Worm (Caenorhabditis elegans) whole organism, L1 larva: Measurements from ENCODE around the gene hum-6.

Source experiments
- C04F5.9 ChIP-seq: sonication (generic microtip); optimal IDR thresholded peaks from 2 replicates; lab custom pipeline; 2016; ENCODE audit warnings: missing genetic modification characterization, missing compliant biosample characterization
- ama-1 ChIP-seq: fragments of 150-350 bp; optimal IDR thresholded peaks from 2 replicates; lab custom pipeline; 2014
- blmp-1 ChIP-seq: fragments of 150-350 bp; optimal IDR thresholded peaks from 2 replicates; lab custom pipeline; 2014; ENCODE audit warnings: missing biosample characterization, missing genetic modification characterization
- ceh-63 ChIP-seq: fragments of 200-800 bp; sonication (Bioruptor generic); optimal IDR thresholded peaks from 2 replicates; lab custom pipeline; 2018; ENCODE audit warnings: mild to moderate bottlenecking, missing genetic modification characterization, missing compliant biosample characterization
- ceh-8 ChIP-seq: fragments of 200-800 bp; sonication (Bioruptor generic); optimal IDR thresholded peaks from 2 replicates; lab custom pipeline; 2018; ENCODE audit warnings: mild to moderate bottlenecking, missing genetic modification characterization, moderate library complexity, missing compliant biosample characterization
- ceh-82 ChIP-seq, 3 experiments: fragments of 150-350 bp in 1 of 3; sonication (generic microtip) in 2 of 3; optimal IDR thresholded peaks; 2 replicates each; lab custom pipeline; 2014 to 2017; ENCODE audit warnings: missing biosample characterization in 3 of 3, missing genetic modification characterization in 3 of 3
- ceh-88 ChIP-seq: fragments of 200-800 bp; sonication (Bioruptor generic); IDR thresholded peaks from 2 replicates; pipeline ENCODE4 v1.3.6; 2022; ENCODE audit warnings: missing genetic modification characterization, missing compliant biosample characterization
- ceh-90 ChIP-seq: sonication (generic microtip); optimal IDR thresholded peaks from 2 replicates; lab custom pipeline; 2016; ENCODE audit warnings: missing genetic modification characterization, missing compliant biosample characterization
- ces-1 ChIP-seq: fragments of 150-350 bp; optimal IDR thresholded peaks from 2 replicates; lab custom pipeline; 2014; ENCODE audit warnings: missing biosample characterization, missing genetic modification reagents, missing genetic modification characterization
- efl-1 ChIP-seq, 4 experiments: fragments of 150-350 bp; optimal IDR thresholded peaks in 3 of 4; peaks in 1 of 4; 1 replicate in 1 of 4; 2 replicates in 3 of 4; lab custom pipeline; 2014; ENCODE audit warnings: missing biosample characterization in 2 of 4, missing genetic modification characterization in 2 of 4, missing genetic modification reagents in 2 of 4
- elt-3 ChIP-seq, 6 experiments: fragments of 150-350 bp in 1 of 6; sonication (generic microtip); optimal IDR thresholded peaks; 2 replicates each; lab custom pipeline; 2017 to 2018; ENCODE audit warnings: missing biosample characterization in 6 of 6, missing genetic modification characterization in 6 of 6, inconsistent platforms in 1 of 6
- ets-5 ChIP-seq: fragments of 200-800 bp; sonication (Bioruptor generic); IDR thresholded peaks from 2 replicates; pipeline ENCODE4 v1.3.6; 2022; ENCODE audit warnings: missing genetic modification characterization, missing compliant biosample characterization
- fkh-10 ChIP-seq: sonication (generic microtip); optimal IDR thresholded peaks from 2 replicates; lab custom pipeline; 2017; ENCODE audit warnings: missing biosample characterization, missing genetic modification reagents, missing genetic modification characterization
- fkh-4 ChIP-seq: sonication (generic microtip); optimal IDR thresholded peaks from 2 replicates; lab custom pipeline; 2016; ENCODE audit warnings: missing compliant biosample characterization, missing genetic modification characterization, borderline replicate concordance
- fos-1 ChIP-seq: fragments of 150-350 bp; optimal IDR thresholded peaks from 2 replicates; lab custom pipeline; 2014; ENCODE audit warnings: missing biosample characterization, missing genetic modification characterization
- grh-1 ChIP-seq: fragments of 200-800 bp; sonication (Bioruptor generic); IDR thresholded peaks from 2 replicates; pipeline ENCODE4 v1.3.6; 2022; ENCODE audit warnings: missing genetic modification reagents, missing genetic modification characterization, missing compliant biosample characterization
- hlh-17 ChIP-seq: fragments of 200-800 bp; sonication (Bioruptor generic); optimal IDR thresholded peaks from 2 replicates; lab custom pipeline; 2018; ENCODE audit warnings: missing genetic modification characterization, mild to moderate bottlenecking, missing compliant biosample characterization, moderate library complexity, borderline replicate concordance
- hlh-4 ChIP-seq: sonication (generic microtip); optimal IDR thresholded peaks from 2 replicates; lab custom pipeline; 2016; ENCODE audit warnings: mild to moderate bottlenecking, missing genetic modification characterization, missing compliant biosample characterization
- hpl-2 ChIP-seq: fragments of 150-350 bp; optimal IDR thresholded peaks from 2 replicates; lab custom pipeline; 2014; ENCODE audit warnings: missing biosample characterization, missing genetic modification reagents, missing genetic modification characterization
- irx-1 ChIP-seq: sonication (generic microtip); optimal IDR thresholded peaks from 2 replicates; lab custom pipeline; 2016; ENCODE audit warnings: missing genetic modification characterization, missing compliant biosample characterization
- isw-1 ChIP-seq: fragments of 200-800 bp; sonication (Bioruptor generic); IDR thresholded peaks from 2 replicates; pipeline ENCODE4 v1.3.6; 2022; ENCODE audit warnings: missing genetic modification characterization, missing compliant biosample characterization
- lin-14 ChIP-seq: fragments of 200-800 bp; sonication (Bioruptor generic); optimal IDR thresholded peaks from 2 replicates; lab custom pipeline; 2018; ENCODE audit warnings: mild to moderate bottlenecking, missing genetic modification characterization, moderate library complexity, missing compliant biosample characterization
- lin-15B ChIP-seq: fragments of 150-350 bp; sonication (generic microtip); optimal IDR thresholded peaks from 3 replicates; lab custom pipeline; 2014; ENCODE audit warnings: missing biosample characterization, missing genetic modification characterization
- lir-3 ChIP-seq: sonication (generic microtip); optimal IDR thresholded peaks from 2 replicates; lab custom pipeline; 2016; ENCODE audit warnings: mild to moderate bottlenecking, missing genetic modification characterization, moderate library complexity, missing compliant biosample characterization; ENCODE audit not compliant: poor library complexity
- mab-9 ChIP-seq: fragments of 200-800 bp; sonication (Bioruptor generic); IDR thresholded peaks from 2 replicates; pipeline ENCODE4 v1.3.6; 2022; ENCODE audit warnings: missing genetic modification reagents, missing genetic modification characterization, missing compliant biosample characterization
- mdl-1 ChIP-seq, 2 experiments: fragments of 150-350 bp; optimal IDR thresholded peaks; 2 replicates each; lab custom pipeline; 2014 to 2017; ENCODE audit warnings: missing biosample characterization in 2 of 2, missing genetic modification characterization in 2 of 2, inconsistent platforms in 1 of 2
- mef-2 ChIP-seq: fragments of 150-350 bp; optimal IDR thresholded peaks from 2 replicates; lab custom pipeline; 2014; ENCODE audit warnings: missing biosample characterization, missing genetic modification characterization
- mep-1 ChIP-seq: fragments of 150-350 bp; optimal IDR thresholded peaks from 2 replicates; lab custom pipeline; 2014; ENCODE audit warnings: missing biosample characterization, missing genetic modification characterization
- nhr-12 ChIP-seq: sonication (generic microtip); optimal IDR thresholded peaks from 2 replicates; lab custom pipeline; 2017; ENCODE audit warnings: missing biosample characterization, missing genetic modification characterization
- nhr-237 ChIP-seq: fragments of 150-350 bp; optimal IDR thresholded peaks from 2 replicates; lab custom pipeline; 2014; ENCODE audit warnings: missing biosample characterization, missing genetic modification characterization
- nhr-71 ChIP-seq: sonication (generic microtip); optimal IDR thresholded peaks from 2 replicates; lab custom pipeline; 2016; ENCODE audit warnings: mild to moderate bottlenecking, missing genetic modification characterization, moderate library complexity, missing compliant biosample characterization
- nhr-76 ChIP-seq: sonication (generic microtip); optimal IDR thresholded peaks from 2 replicates; lab custom pipeline; 2017; ENCODE audit warnings: missing biosample characterization, missing genetic modification characterization
- nhr-84 ChIP-seq: sonication (generic microtip); optimal IDR thresholded peaks from 2 replicates; lab custom pipeline; 2017; ENCODE audit warnings: missing biosample characterization, missing genetic modification characterization
- nhr-85 ChIP-seq: sonication (generic microtip); peaks from one replicate; lab custom pipeline; 2016; ENCODE audit warnings: missing genetic modification characterization, inconsistent platforms, missing compliant biosample characterization
- nhr-90 ChIP-seq: sonication (generic microtip); optimal IDR thresholded peaks from 2 replicates; lab custom pipeline; 2016; ENCODE audit warnings: mild to moderate bottlenecking, missing genetic modification characterization, missing compliant biosample characterization; ENCODE audit not compliant: poor library complexity
- pag-3 ChIP-seq: sonication (generic microtip); optimal IDR thresholded peaks from 2 replicates; lab custom pipeline; 2017; ENCODE audit warnings: missing genetic modification characterization, mild to moderate bottlenecking, missing compliant biosample characterization, antibody characterized with exemption, borderline replicate concordance; ENCODE audit not compliant: insufficient read depth
- pax-3 ChIP-seq: fragments of 200-800 bp; sonication (Bioruptor generic); optimal IDR thresholded peaks from 2 replicates; lab custom pipeline; 2018; ENCODE audit warnings: mild to moderate bottlenecking, missing genetic modification characterization, moderate library complexity, missing compliant biosample characterization
- snu-23 ChIP-seq: sonication (generic microtip); optimal IDR thresholded peaks from 2 replicates; lab custom pipeline; 2016; ENCODE audit warnings: missing genetic modification characterization, missing compliant biosample characterization
- sox-4 ChIP-seq: sonication (generic microtip); optimal IDR thresholded peaks from 2 replicates; lab custom pipeline; 2016; ENCODE audit warnings: missing genetic modification characterization, missing compliant biosample characterization
- swsn-7 ChIP-seq: sonication (generic microtip); optimal IDR thresholded peaks from 2 replicates; lab custom pipeline; 2016; ENCODE audit warnings: missing genetic modification characterization, missing compliant biosample characterization
- unc-130 ChIP-seq: fragments of 150-350 bp; optimal IDR thresholded peaks from 2 replicates; lab custom pipeline; 2017; ENCODE audit warnings: missing biosample characterization, missing genetic modification characterization, inconsistent platforms
- unc-86 ChIP-seq: sonication (generic microtip); optimal IDR thresholded peaks from 2 replicates; lab custom pipeline; 2016; ENCODE audit warnings: missing genetic modification characterization, missing compliant biosample characterization
- unc-98 ChIP-seq: fragments of 200-800 bp; sonication (Bioruptor generic); IDR thresholded peaks from 2 replicates; pipeline ENCODE4 v1.3.6; 2022; ENCODE audit warnings: missing genetic modification characterization, missing compliant biosample characterization
- vab-15 ChIP-seq: sonication (generic microtip); optimal IDR thresholded peaks from 2 replicates; lab custom pipeline; 2017; ENCODE audit warnings: missing genotype, mild to moderate bottlenecking, missing genetic modification characterization, missing compliant biosample characterization
- xbp-1 ChIP-seq: sonication (generic microtip); optimal IDR thresholded peaks from 2 replicates; lab custom pipeline; 2016; ENCODE audit warnings: missing genetic modification characterization, missing compliant biosample characterization
- zag-1 ChIP-seq: fragments of 150-350 bp; optimal IDR thresholded peaks from 2 replicates; lab custom pipeline; 2014; ENCODE audit warnings: missing biosample characterization, missing genetic modification characterization
- zip-4 ChIP-seq: fragments of 200-800 bp; sonication (Bioruptor generic); optimal IDR thresholded peaks from 2 replicates; lab custom pipeline; 2018; ENCODE audit warnings: mild to moderate bottlenecking, missing genetic modification characterization, moderate library complexity, missing compliant biosample characterization
- ztf-11 ChIP-seq, 2 experiments: sonication (generic microtip); optimal IDR thresholded peaks; 2 replicates each; lab custom pipeline; 2016 to 2017; ENCODE audit warnings: missing genetic modification characterization in 2 of 2, missing biosample characterization in 1 of 2, missing compliant biosample characterization in 1 of 2

Gene hum-6

ce11 chrX:2316205-2316604 is 13.3 kb downstream of the hum-6 start (continued):
- TF ChIP-seq ets-5 (GFP tag; lab: Robert Waterston, UW) (no peak), nhr-76 (tag; lab: Kevin White, UChicago) (no peak), mab-9 (no peak), fkh-10 (no peak), efl-1 (optimal IDR thresholded peaks at IDR 0.05; lab: Kevin White, UChicago) (peak in 1 of 2 experiments; percentile 4), efl-1 (GFP tag; optimal IDR thresholded peaks at IDR 0.05 in 1 of 2; lab: Kevin White, UChicago) (peak in 1 of 2 experiments; percentile 1), nhr-12 (no peak), mdl-1 (tag; optimal IDR thresholded peaks at IDR 0.05; lab: Kevin White, UChicago) (peak in 1 of 2 experiments; percentile 94)
- TF ChIP-seq, all 84 proteins: peak for 22

ce11 chrX:2316859-2317258 is 14.0 kb downstream of the hum-6 start:
- TF ChIP-seq isw-1 (no peak), mdl-1 (tag; optimal IDR thresholded peaks at IDR 0.05; lab: Kevin White, UChicago) (no peak), sox-4 (tag; lab: Kevin White, UChicago) (no peak), mep-1 (tag; lab: Kevin White, UChicago) (no peak), ceh-88 (GFP tag; lab: Robert Waterston, UW) (no peak)

DNA sequence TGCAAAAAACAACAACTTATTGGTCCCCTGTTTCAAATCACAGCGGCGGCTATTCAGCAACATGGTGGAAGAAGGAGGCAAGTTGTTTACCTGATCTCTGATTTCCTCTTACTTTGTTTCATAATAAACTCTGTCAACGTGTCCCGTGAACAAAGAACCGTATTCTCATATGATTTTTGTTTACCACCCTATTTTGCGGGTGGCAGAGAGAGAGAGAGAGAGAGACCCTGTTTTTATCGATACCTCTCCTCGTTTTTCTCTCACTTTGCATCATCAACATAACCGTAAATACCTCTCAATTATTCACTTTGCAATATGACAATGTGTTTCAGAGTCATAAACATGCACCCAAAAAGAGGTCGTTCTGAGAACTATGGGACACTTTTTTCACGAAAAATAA is 14.6 kb downstream of the hum-6 start:
- TF ChIP-seq ceh-63 (GFP tag; lab: Kevin White, UChicago): no peak
- peak; percentile 63 for TF ChIP-seq snu-23 (GFP tag; lab: Kevin White, UChicago)
- peak; percentile 51 for TF ChIP-seq lin-14
- no peak for TF ChIP-seq hlh-4
- no peak for TF ChIP-seq nhr-237
- TF ChIP-seq fos-1 (tag; lab: Kevin White, UChicago): no peak
- no peak for TF ChIP-seq mab-9
- no peak for TF ChIP-seq ceh-8 (GFP tag; lab: Kevin White, UChicago)
- no peak for TF ChIP-seq zip-4 (GFP tag; lab: Kevin White, UChicago)
- no peak for TF ChIP-seq zag-1 (tag; lab: Kevin White, UChicago)
- peak; percentile 12 for TF ChIP-seq lir-3
- no peak for TF ChIP-seq fkh-4 (tag; lab: Kevin White, UChicago)
- TF ChIP-seq lin-15B (tag; lab: Kevin White, UChicago): no peak
- TF ChIP-seq fkh-10: no peak
- no peak for TF ChIP-seq ztf-11 (tag; optimal IDR thresholded peaks at IDR 0.05; lab: Kevin White, UChicago)
- TF ChIP-seq ets-5 (GFP tag; lab: Robert Waterston, UW): no peak
- peak; percentile 89 for TF ChIP-seq nhr-85 (tag; lab: Kevin White, UChicago)
- no peak for TF ChIP-seq unc-98 (GFP tag; lab: Robert Waterston, UW)
- TF ChIP-seq nhr-71 (tag; lab: Kevin White, UChicago): peak; percentile 57
- no peak for TF ChIP-seq ces-1
- no peak for TF ChIP-seq hlh-17 (GFP tag; lab: Kevin White, UChicago)
- no peak for TF ChIP-seq grh-1
- TF ChIP-seq nhr-90 (tag; lab: Kevin White, UChicago): peak; percentile 57
- TF ChIP-seq ceh-82 (tag; optimal IDR thresholded peaks at IDR 0.05; lab: Kevin White, UChicago): no peak
- TF ChIP-seq unc-86 (tag; lab: Kevin White, UChicago): no peak
- TF ChIP-seq xbp-1 (tag; lab: Kevin White, UChicago): no peak
- TF ChIP-seq ama-1: no peak
- TF ChIP-seq mep-1 (tag; lab: Kevin White, UChicago): no peak
- TF ChIP-seq hpl-2: no peak
- no peak for TF ChIP-seq nhr-76 (tag; lab: Kevin White, UChicago)
- TF ChIP-seq swsn-7 (tag; lab: Kevin White, UChicago): no peak
- TF ChIP-seq mef-2 (tag; lab: Kevin White, UChicago): no peak
- no peak for TF ChIP-seq pax-3 (tag; lab: Kevin White, UChicago)
- TF ChIP-seq vab-15: no peak
- no peak for TF ChIP-seq pag-3
- TF ChIP-seq elt-3 (tag; optimal IDR thresholded peaks at IDR 0.05; lab: Kevin White, UChicago): peak in 1 of 6 experiments; percentile 58
- TF ChIP-seq C04F5.9 (tag; lab: Kevin White, UChicago): no peak
- TF ChIP-seq efl-1 (optimal IDR thresholded peaks at IDR 0.05; lab: Kevin White, UChicago): no peak
- no peak for TF ChIP-seq efl-1 (GFP tag; optimal IDR thresholded peaks at IDR 0.05 in 1 of 2; lab: Kevin White, UChicago)
- no peak for TF ChIP-seq blmp-1
- no peak for TF ChIP-seq irx-1
- no peak for TF ChIP-seq nhr-84 (tag; lab: Kevin White, UChicago)
- no peak for TF ChIP-seq ceh-90 (tag; lab: Kevin White, UChicago)
- no peak for TF ChIP-seq unc-130 (tag; lab: Kevin White, UChicago)
